Fruit fly (Drosophila melanogaster) S2 (cell line): ENCODE results near the gene mthl2.
A peak's percentile ranks its signal among the peaks of the same experiment; 100 is the strongest.

Experiments
- CG8478 ChIP-seq: fragments of >200 bp; optimal IDR thresholded peaks from 2 replicates; lab custom pipeline; 2018
- CTCF ChIP-seq, 2 experiments: fragments of >200 bp; optimal IDR thresholded peaks; 2 replicates each; lab custom pipeline; 2018

The mthl2 gene

dm6 chr3L:5604490-5604889, at the start of gene mthl2:
Gene mthl2 (plus strand): TSS chr3L:5604790.
- no peak for TF ChIP-seq CTCF (optimal IDR thresholded peaks at IDR 0.05; lab: Kevin White, UChicago)
- no peak for TF ChIP-seq CG8478 (lab: Kevin White, UChicago)

- TF ChIP-seq CG8478 (lab: Kevin White, UChicago), result no peak
- TF ChIP-seq CTCF (optimal IDR thresholded peaks at IDR 0.05; lab: Kevin White, UChicago), result no peak
These were observed 48.4 kb upstream of the mthl2 start for dm6 chr3L:5556195-5556594.

dm6 chr3L:5561341-5561740, 43.2 kb upstream of the mthl2 start, which contains the start of gene sinu:
Gene sinu (minus strand): TSS chr3L:5561598.
- TF ChIP-seq CTCF (optimal IDR thresholded peaks at IDR 0.05; lab: Kevin White, UChicago), result no peak
- no peak for TF ChIP-seq CG8478 (lab: Kevin White, UChicago)

dm6 chr3L:5562584-5562983, 42.0 kb upstream of the mthl2 start:
- TF ChIP-seq CTCF (optimal IDR thresholded peaks at IDR 0.05; lab: Kevin White, UChicago) (no peak), CG8478 (lab: Kevin White, UChicago) (no peak)

dm6 chr3L:5563309-5564182, 41.0 kb upstream of the mthl2 start, which contains the start of the genes ScsbetaG and Sras:
Gene ScsbetaG (minus strand): TSS chr3L:5563691.
Gene Sras (plus strand): TSS chr3L:5563774.
- TF ChIP-seq CTCF (optimal IDR thresholded peaks at IDR 0.05; lab: Kevin White, UChicago), result peak; percentile 30 to 34
- TF ChIP-seq CG8478 (lab: Kevin White, UChicago), result no peak

- no peak for TF ChIP-seq CG8478 (lab: Kevin White, UChicago)
- TF ChIP-seq CTCF (optimal IDR thresholded peaks at IDR 0.05; lab: Kevin White, UChicago), result no peak
These were observed 39.4 kb upstream of the mthl2 start, which contains the start of gene bc10 for dm6 chr3L:5565051-5565688. Gene bc10 (plus strand): TSS chr3L:5565231.

- TF ChIP-seq CTCF (optimal IDR thresholded peaks at IDR 0.05; lab: Kevin White, UChicago), result no peak
- no peak for TF ChIP-seq CG8478 (lab: Kevin White, UChicago)
These were observed 36.2 kb upstream of the mthl2 start for dm6 chr3L:5568361-5568760.

- no peak for TF ChIP-seq CTCF (optimal IDR thresholded peaks at IDR 0.05; lab: Kevin White, UChicago)
- no peak for TF ChIP-seq CG8478 (lab: Kevin White, UChicago)
These were observed 34.9 kb upstream of the mthl2 start for dm6 chr3L:5569724-5570123.

dm6 chr3L:5571051-5571450, 33.5 kb upstream of the mthl2 start:
- TF ChIP-seq CG8478 (lab: Kevin White, UChicago) (no peak), CTCF (optimal IDR thresholded peaks at IDR 0.05; lab: Kevin White, UChicago) (no peak)

- TF ChIP-seq CG8478 (lab: Kevin White, UChicago), result no peak
- TF ChIP-seq CTCF (optimal IDR thresholded peaks at IDR 0.05; lab: Kevin White, UChicago), result no peak
These were observed 29.1 kb upstream of the mthl2 start for dm6 chr3L:5575524-5575923.

- no peak for TF ChIP-seq CTCF (optimal IDR thresholded peaks at IDR 0.05; lab: Kevin White, UChicago)
- TF ChIP-seq CG8478 (lab: Kevin White, UChicago), result no peak
These were observed 28.0 kb upstream of the mthl2 start for dm6 chr3L:5576543-5576942.

dm6 chr3L:5577250-5578138, 27.1 kb upstream of the mthl2 start, which contains the start of gene Msr-110:
Gene Msr-110 (minus strand): TSS chr3L:5577348.
- TF ChIP-seq CG8478 (lab: Kevin White, UChicago), result no peak
- TF ChIP-seq CTCF (optimal IDR thresholded peaks at IDR 0.05; lab: Kevin White, UChicago), result no peak

- TF ChIP-seq CG8478 (lab: Kevin White, UChicago) (no peak), CTCF (optimal IDR thresholded peaks at IDR 0.05; lab: Kevin White, UChicago) (no peak)
These were observed 26.0 kb upstream of the mthl2 start for dm6 chr3L:5578595-5578994.

dm6 chr3L:5579762-5580161, 24.8 kb upstream of the mthl2 start:
- TF ChIP-seq CTCF (optimal IDR thresholded peaks at IDR 0.05; lab: Kevin White, UChicago), result no peak
- no peak for TF ChIP-seq CG8478 (lab: Kevin White, UChicago)
